Fruit fly (Drosophila melanogaster) S2 (cell line): ENCODE data around the gene Nup133.

ENCODE experiments used
- CG8478 ChIP-seq: fragments of >200 bp; optimal IDR thresholded peaks from 2 replicates; lab custom pipeline; 2018
- CTCF ChIP-seq, 2 experiments: fragments of >200 bp; optimal IDR thresholded peaks; 2 replicates each; lab custom pipeline; 2018

dm6 chr3R:22698208-22698607 lies 7.8 kb downstream of the Nup133 start, which contains the start of gene Cyp6d4:
- TF ChIP-seq CG8478 (no peak), CTCF (optimal IDR thresholded peaks at IDR 0.05; lab: Kevin White, UChicago) (no peak)
